Worm (Caenorhabditis elegans): ENCODE measurements around the gene unc-4.

- no peak for TF ChIP-seq cog-1 (tag; optimal IDR thresholded peaks at IDR 0.05)
- no peak for TF ChIP-seq med-1 (GFP tag; optimal IDR thresholded peaks at IDR 0.05; ENCODE audit: insufficient read depth)
- TF ChIP-seq tab-1 (GFP tag; IDR thresholded peaks at IDR 0.05): no peak
- TF ChIP-seq ref-1 (GFP tag; conservative IDR thresholded peaks at IDR 0.05): no peak
- no peak for TF ChIP-seq ztf-23 (GFP tag; IDR thresholded peaks at IDR 0.05)
- TF ChIP-seq ztf-29 (GFP tag; IDR thresholded peaks at IDR 0.05): no peak
- TF ChIP-seq flt-1 (GFP tag; IDR thresholded peaks at IDR 0.05): no peak
Measured at ce11 chrII:9891031-9891689, 9.0 kb downstream of the unc-4 start, which contains the start of gene vgln-1.

All from whole organism, midembryonic.